Fruit fly (Drosophila melanogaster) whole organism, pupa: Measurements from ENCODE around the gene CG5056.

Experiments used
- CG10348 ChIP-seq: fragments of 200-800 bp; sonication (Bioruptor generic); IDR thresholded peaks from 2 replicates; pipeline ENCODE4 v1.3.6; 2022; ENCODE audit warnings: missing biosample characterization, missing genetic modification characterization
- CG12605 ChIP-seq: fragments of 200-800 bp; sonication (Bioruptor generic); IDR thresholded peaks from 2 replicates; pipeline ENCODE4 v1.3.6; 2022; ENCODE audit warnings: missing biosample characterization, missing genetic modification characterization
- CG13204 ChIP-seq: fragments of 200-800 bp; sonication (Bioruptor generic); optimal IDR thresholded peaks from 2 replicates; lab custom pipeline; 2018; ENCODE audit warnings: missing biosample characterization, mild to moderate bottlenecking, missing genetic modification characterization, moderate library complexity
- CG14655 ChIP-seq: fragments of 200-800 bp; sonication (Bioruptor generic); optimal IDR thresholded peaks from 3 replicates; lab custom pipeline; 2017; ENCODE audit warnings: mild to moderate bottlenecking, missing biosample characterization, missing genetic modification reagents, missing genetic modification characterization
- CG15710 ChIP-seq: fragments of 200-800 bp; sonication (Bioruptor generic); optimal IDR thresholded peaks from 2 replicates; lab custom pipeline; 2018; ENCODE audit warnings: missing biosample characterization, mild to moderate bottlenecking, missing genetic modification characterization, moderate library complexity
- CG17806 ChIP-seq: fragments of 200-800 bp; sonication (Bioruptor generic); optimal IDR thresholded peaks from 2 replicates; lab custom pipeline; 2018; ENCODE audit warnings: missing biosample characterization, mild to moderate bottlenecking, missing genetic modification characterization, moderate library complexity
- CG32121 ChIP-seq: fragments of 200-800 bp; sonication (Bioruptor generic); IDR thresholded peaks from 2 replicates; pipeline ENCODE4 v1.3.6; 2022; ENCODE audit warnings: missing biosample characterization, missing genetic modification characterization
- CG34367 ChIP-seq: fragments of 200-800 bp; sonication (Bioruptor generic); optimal IDR thresholded peaks from 2 replicates; lab custom pipeline; 2018; ENCODE audit warnings: missing biosample characterization, mild to moderate bottlenecking, missing genetic modification characterization
- CG4496 ChIP-seq: fragments of 200-800 bp; sonication (Bioruptor generic); IDR thresholded peaks from 3 replicates; pipeline ENCODE4 v1.3.6; 2022; ENCODE audit warnings: missing biosample characterization, missing genetic modification characterization
- CG8159 ChIP-seq: fragments of 200-800 bp; sonication (Bioruptor generic); optimal IDR thresholded peaks from 3 replicates; lab custom pipeline; 2018; ENCODE audit warnings: missing biosample characterization, mild to moderate bottlenecking, missing genetic modification characterization, moderate library complexity
- CG8301 ChIP-seq: fragments of 200-800 bp; sonication (Bioruptor generic); optimal IDR thresholded peaks from 2 replicates; lab custom pipeline; 2018; ENCODE audit warnings: missing biosample characterization, mild to moderate bottlenecking, missing genetic modification characterization
- CG9948 ChIP-seq: fragments of 200-800 bp; sonication (Bioruptor generic); optimal IDR thresholded peaks from 2 replicates; lab custom pipeline; 2018; ENCODE audit warnings: missing biosample characterization, mild to moderate bottlenecking, missing genetic modification characterization, moderate library complexity
- D1 ChIP-seq: fragments of 200-800 bp; sonication (Bioruptor generic); optimal IDR thresholded peaks from 2 replicates; lab custom pipeline; 2018; ENCODE audit warnings: missing biosample characterization, mild to moderate bottlenecking, missing genetic modification characterization, moderate library complexity
- EcR ChIP-seq: fragments of 200-800 bp; sonication (Bioruptor generic); optimal IDR thresholded peaks from 3 replicates; lab custom pipeline; 2019; ENCODE audit warnings: missing biosample characterization, missing genetic modification characterization, mild to moderate bottlenecking, moderate library complexity, missing genetic modification reagents
- Ets98B ChIP-seq: fragments of 200-800 bp; sonication (Bioruptor generic); IDR thresholded peaks from 2 replicates; pipeline ENCODE4 v1.3.6; 2022; ENCODE audit warnings: missing biosample characterization, missing genetic modification characterization
- Pif1A ChIP-seq: fragments of 200-800 bp; sonication (Bioruptor generic); optimal IDR thresholded peaks from 3 replicates; lab custom pipeline; 2016; ENCODE audit warnings: missing biosample characterization, missing genetic modification characterization
- Pif1B ChIP-seq: fragments of 200-800 bp; sonication (Bioruptor generic); optimal IDR thresholded peaks from 3 replicates; lab custom pipeline; 2016; ENCODE audit warnings: missing biosample characterization, missing genetic modification characterization
- Snoo ChIP-seq: fragments of 200-800 bp; sonication (Bioruptor generic); optimal IDR thresholded peaks from 3 replicates; lab custom pipeline; 2017; ENCODE audit warnings: missing biosample characterization, mild to moderate bottlenecking, missing genetic modification characterization, inconsistent platforms
- fd96Ca ChIP-seq: fragments of 200-800 bp; sonication (Bioruptor generic); IDR thresholded peaks from 3 replicates; pipeline ENCODE4 v1.3.6; 2022; ENCODE audit warnings: missing biosample characterization, missing genetic modification characterization
- gl ChIP-seq: fragments of 200-800 bp; sonication (Bioruptor generic); optimal IDR thresholded peaks from 2 replicates; lab custom pipeline; 2018; ENCODE audit warnings: missing biosample characterization, mild to moderate bottlenecking, missing genetic modification characterization
- rn ChIP-seq: fragments of 200-800 bp; sonication (Bioruptor generic); IDR thresholded peaks from 2 replicates; pipeline ENCODE4 v1.3.6; 2022; ENCODE audit warnings: missing biosample characterization, missing genetic modification characterization

CG5056 gene

DNA sequence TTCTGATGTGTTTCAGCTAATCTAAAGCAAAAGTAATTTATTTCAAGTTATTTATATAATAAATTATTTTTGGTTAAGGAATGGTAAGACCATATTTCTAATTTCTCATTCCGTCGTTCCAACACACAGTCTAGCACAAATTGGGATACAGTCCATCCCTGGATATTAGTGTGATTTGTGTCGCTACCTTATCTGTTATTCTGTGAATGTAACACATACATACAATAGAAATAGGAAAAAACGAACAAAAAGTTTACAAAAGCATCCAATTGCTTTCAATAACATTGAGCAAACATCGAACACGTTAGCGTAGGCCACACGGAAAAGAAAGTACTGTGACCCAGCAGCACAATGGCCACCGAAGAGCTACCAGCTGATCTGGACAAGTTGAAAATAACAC is at the start of gene CG5056:
Gene CG5056, plus strand, starts transcription at position 168 of the 400 bp plus-strand sequence.
- TF ChIP-seq Snoo (tag; lab: Kevin White, UChicago) = peak; percentile 2
- TF ChIP-seq Pif1A (GFP tag; lab: Kevin White, UChicago) = no peak
- peak; percentile 30 for TF ChIP-seq CG9948 (tag; lab: Kevin White, UChicago)
- peak; percentile 41; the same call in 1 of the 2 replicates for TF ChIP-seq CG32121 (GFP tag; lab: Robert Waterston, UW)
- no peak for TF ChIP-seq CG8159 (tag; lab: Kevin White, UChicago)
- peak; percentile 6 for TF ChIP-seq CG17806 (tag; lab: Kevin White, UChicago)
- no peak for TF ChIP-seq CG13204 (GFP tag; lab: Kevin White, UChicago)
- TF ChIP-seq gl (tag; lab: Kevin White, UChicago) = peak; percentile 57
- TF ChIP-seq CG34367 (tag; lab: Kevin White, UChicago) = peak; percentile 32
- TF ChIP-seq fd96Ca (GFP tag; lab: Robert Waterston, UW) = no peak
- no peak for TF ChIP-seq CG14655 (GFP tag; lab: Kevin White, UChicago)
- no peak for TF ChIP-seq CG8301 (tag; lab: Kevin White, UChicago)
- TF ChIP-seq EcR (GFP tag; lab: Kevin White, UChicago) = no peak
- TF ChIP-seq CG15710 (tag; lab: Kevin White, UChicago) = peak; percentile 40
- peak; percentile 29; the same call in 1 of the 2 replicates for TF ChIP-seq Ets98B
- TF ChIP-seq CG10348 (GFP tag; lab: Robert Waterston, UW) = no peak
- TF ChIP-seq CG12605 (GFP tag; lab: Robert Waterston, UW) = peak; percentile 11; the same call in 1 of the 2 replicates
- TF ChIP-seq Pif1B = no peak
- TF ChIP-seq CG4496 (GFP tag; lab: Robert Waterston, UW) = no peak
- no peak for TF ChIP-seq rn (GFP tag; lab: Robert Waterston, UW)
- no peak for TF ChIP-seq D1 (tag; lab: Kevin White, UChicago)

DNA sequence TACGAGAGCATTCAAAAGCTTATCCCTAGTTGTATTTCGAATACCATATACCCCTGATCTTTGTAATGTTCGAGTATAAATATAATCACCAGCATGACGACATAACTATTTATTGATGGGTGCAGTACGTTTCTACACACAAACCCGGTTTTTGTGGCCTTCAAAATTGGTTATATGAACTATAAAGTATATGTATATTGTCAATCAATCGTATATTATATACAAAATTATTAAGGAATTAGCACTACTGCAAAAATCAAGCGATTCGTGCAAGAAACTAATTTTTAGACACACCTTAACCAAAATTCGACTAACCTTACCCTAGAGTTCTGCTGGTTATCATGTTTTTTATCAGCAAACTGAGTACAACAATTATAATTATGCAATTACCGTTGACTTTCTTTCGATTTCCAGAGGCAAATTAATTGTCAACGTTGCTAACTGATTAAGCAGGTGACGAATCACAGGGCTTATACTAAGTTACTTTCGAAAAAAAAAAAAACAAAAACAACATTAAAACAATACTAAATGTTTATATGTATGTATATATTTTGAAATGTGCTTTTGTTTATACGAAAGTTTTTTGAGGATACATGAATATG is 46.2 kb upstream of the CG5056 start:
- TF ChIP-seq CG9948 (tag; lab: Kevin White, UChicago) (no peak), fd96Ca (GFP tag; lab: Robert Waterston, UW) (no peak)
- TF ChIP-seq, all 21 proteins: peak for 0

DNA sequence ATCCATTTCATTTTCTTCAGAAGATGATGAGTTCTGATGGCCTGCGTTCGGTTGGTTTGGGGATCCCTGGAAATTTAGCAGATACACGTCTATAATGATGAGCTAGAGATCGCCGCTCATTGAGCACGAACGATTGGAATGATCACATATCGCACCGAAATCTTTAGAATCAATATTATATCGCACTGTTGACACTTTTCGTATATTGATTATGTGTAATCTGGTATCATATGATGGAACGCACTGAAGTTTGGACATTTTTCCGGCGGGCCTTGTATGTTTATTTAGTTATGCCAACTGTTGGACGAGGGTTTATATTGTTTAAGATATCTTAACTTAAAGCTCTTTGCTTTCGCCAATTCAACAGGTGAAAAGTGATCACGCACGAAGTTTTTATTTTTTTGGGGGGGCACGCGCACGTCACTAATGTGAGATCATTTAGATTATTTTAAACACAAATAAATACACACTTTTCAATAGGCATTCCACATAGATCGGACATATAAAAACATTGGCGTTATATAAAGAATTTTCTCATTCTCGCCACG is 45.4 kb upstream of the CG5056 start:
- TF ChIP-seq gl (tag; lab: Kevin White, UChicago) = no peak
- no peak for TF ChIP-seq EcR (GFP tag; lab: Kevin White, UChicago)
- no peak for TF ChIP-seq CG14655 (GFP tag; lab: Kevin White, UChicago)
- TF ChIP-seq CG9948 (tag; lab: Kevin White, UChicago) = no peak
- TF ChIP-seq Pif1B = no peak
- no peak for TF ChIP-seq CG17806 (tag; lab: Kevin White, UChicago)
- no peak for TF ChIP-seq Ets98B
- TF ChIP-seq CG12605 (GFP tag; lab: Robert Waterston, UW) = no peak
- no peak for TF ChIP-seq CG4496 (GFP tag; lab: Robert Waterston, UW)
- TF ChIP-seq CG34367 (tag; lab: Kevin White, UChicago) = no peak
- no peak for TF ChIP-seq Pif1A (GFP tag; lab: Kevin White, UChicago)
- TF ChIP-seq D1 (tag; lab: Kevin White, UChicago) = no peak
- TF ChIP-seq fd96Ca (GFP tag; lab: Robert Waterston, UW) = no peak
- TF ChIP-seq CG32121 (GFP tag; lab: Robert Waterston, UW) = no peak
- no peak for TF ChIP-seq CG8159 (tag; lab: Kevin White, UChicago)
- TF ChIP-seq rn (GFP tag; lab: Robert Waterston, UW) = no peak
- TF ChIP-seq Snoo (tag; lab: Kevin White, UChicago) = no peak

DNA sequence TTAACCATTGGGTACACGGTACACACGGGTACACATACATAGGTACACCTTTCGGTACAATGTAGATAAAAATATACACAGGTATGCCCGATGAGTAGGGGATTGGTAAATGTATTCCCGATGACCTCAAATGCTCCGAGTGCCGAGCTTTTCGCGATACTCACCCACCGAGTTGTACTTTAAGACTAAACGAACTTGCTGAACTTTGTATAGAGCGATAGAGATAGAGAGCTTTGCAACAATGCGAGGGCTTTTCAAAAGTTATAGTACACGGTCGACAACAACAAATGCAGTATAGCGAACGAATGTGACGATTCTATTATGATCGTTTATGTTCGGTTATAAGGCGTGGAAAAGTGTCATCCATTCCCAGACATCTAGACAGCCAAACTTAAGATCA is 44.9 kb upstream of the CG5056 start:
- TF ChIP-seq rn (GFP tag; lab: Robert Waterston, UW) (no peak), CG8301 (tag; lab: Kevin White, UChicago) (no peak), gl (tag; lab: Kevin White, UChicago) (peak; percentile 42), EcR (GFP tag; lab: Kevin White, UChicago) (peak; percentile 90), Pif1A (GFP tag; lab: Kevin White, UChicago) (no peak), Ets98B (no peak; the same call in 1 of the 2 replicates), CG32121 (GFP tag; lab: Robert Waterston, UW) (peak; percentile 51; the same call in 1 of the 2 replicates), CG34367 (tag; lab: Kevin White, UChicago) (no peak)
- TF ChIP-seq, all 21 proteins: peak for 3

DNA sequence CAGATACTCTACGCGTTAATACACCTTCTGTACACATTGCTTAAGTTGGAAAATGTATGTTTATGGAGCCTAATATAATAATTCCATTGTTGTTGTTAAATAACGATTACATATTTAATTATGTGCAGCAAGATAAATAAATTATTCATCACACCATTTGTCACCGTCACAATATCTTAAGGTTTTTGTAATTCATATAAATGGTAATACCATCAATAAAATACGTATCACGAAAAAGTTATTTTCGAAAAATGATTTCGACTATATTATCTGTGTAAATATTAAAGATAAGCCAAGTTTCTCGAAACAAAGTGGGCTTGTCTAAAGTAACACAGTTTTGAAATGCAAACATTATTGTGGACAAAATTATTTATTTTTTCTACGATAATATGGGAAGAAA is 44.3 kb upstream of the CG5056 start, which contains the start of gene CG4995:
Gene CG4995, plus strand, starts transcription at position 301 of the 400 bp plus-strand sequence.
- TF ChIP-seq CG12605 (GFP tag; lab: Robert Waterston, UW) (no peak), CG13204 (GFP tag; lab: Kevin White, UChicago) (no peak), Ets98B (no peak), CG10348 (GFP tag; lab: Robert Waterston, UW) (no peak)
